Worm (Caenorhabditis elegans): ENCODE measurements around the gene smrc-1.
A peak's percentile ranks its signal among the peaks of the same experiment; 100 is the strongest.

The smrc-1 gene

ce11 chrIII:6344737-6345136, 46.0 kb upstream of the smrc-1 start:
- TF ChIP-seq daf-12 (tag; optimal IDR thresholded peaks at IDR 0.05) = no peak
- TF ChIP-seq tra-1 (GFP tag; IDR thresholded peaks at IDR 0.05) = no peak
- peak; percentile 73 for TF ChIP-seq hlh-11 (tag; optimal IDR thresholded peaks at IDR 0.05)
- no peak for TF ChIP-seq aly-2 (tag; optimal IDR thresholded peaks at IDR 0.05)
- peak; percentile 71 for TF ChIP-seq nhr-25 (tag; optimal IDR thresholded peaks at IDR 0.05; ENCODE audit: borderline replicate concordance, insufficient read depth)
- TF ChIP-seq F49E8.2 (tag; optimal IDR thresholded peaks at IDR 0.05; ENCODE audit: borderline replicate concordance) = peak; percentile 61
- peak; percentile 69 for TF ChIP-seq dmd-6 (GFP tag; IDR thresholded peaks at IDR 0.05)
- peak; percentile 71 for TF ChIP-seq lin-38 (GFP tag; IDR thresholded peaks at IDR 0.05)
- TF ChIP-seq Y48G9A.11 (GFP tag; IDR thresholded peaks at IDR 0.05) = 0 out of 2 replicates have a peak, but pooled peaks have one; percentile 37
- no peak for TF ChIP-seq ceh-82 (tag; optimal IDR thresholded peaks at IDR 0.05)
- peak; percentile 60 for TF ChIP-seq nhr-77 (tag; optimal IDR thresholded peaks at IDR 0.05)
- TF ChIP-seq hif-1 (tag; optimal IDR thresholded peaks at IDR 0.05) = peak in 1 of 2 experiments; percentile 57
- TF ChIP-seq jun-1 (tag; optimal IDR thresholded peaks at IDR 0.05) = peak; percentile 43
- peak; percentile 66 for TF ChIP-seq T26A8.4 (GFP tag; IDR thresholded peaks at IDR 0.05)
- 0 out of 2 replicates have a peak, but pooled peaks have one; percentile 33 for TF ChIP-seq nhr-42 (GFP tag; IDR thresholded peaks at IDR 0.05)
- no peak for TF ChIP-seq daf-8 (GFP tag; IDR thresholded peaks at IDR 0.05)
- TF ChIP-seq php-3 (GFP tag; IDR thresholded peaks at IDR 0.05) = no peak
- TF ChIP-seq duxl-1 (tag; optimal IDR thresholded peaks at IDR 0.05; ENCODE audit: poor library complexity) = no peak
- peak; percentile 25 for TF ChIP-seq ama-1 (optimal IDR thresholded peaks at IDR 0.05)
- 0 out of 2 replicates have a peak, but pooled peaks have one; percentile 51 for TF ChIP-seq lim-7 (GFP tag; IDR thresholded peaks at IDR 0.05)
- TF ChIP-seq fkh-10 (GFP tag; optimal IDR thresholded peaks at IDR 0.05) = peak; percentile 44
- TF ChIP-seq unc-130 (GFP tag; optimal IDR thresholded peaks at IDR 0.05) = peak; percentile 34
- TF ChIP-seq nhr-10 (tag; optimal IDR thresholded peaks at IDR 0.05) = peak; percentile 38
- peak; percentile 99 for TF ChIP-seq aha-1 (tag)
- 0 out of 2 replicates have a peak, but pooled peaks have one; percentile 39 for TF ChIP-seq arid-1 (GFP tag; conservative IDR thresholded peaks at IDR 0.05)
- peak in 1 of 2 experiments; percentile 78 for TF ChIP-seq mdl-1 (tag; optimal IDR thresholded peaks at IDR 0.05)
- no peak for TF ChIP-seq ctbp-1 (GFP tag; IDR thresholded peaks at IDR 0.05)
- peak; percentile 45; the same call in 1 of the 2 replicates for TF ChIP-seq egl-43 (GFP tag; IDR thresholded peaks at IDR 0.05)
- no peak for TF ChIP-seq Y5F2A.4 (GFP tag; optimal IDR thresholded peaks at IDR 0.05)
- peak; percentile 65; the same call in 1 of the 2 replicates for TF ChIP-seq pha-4 (GFP tag; IDR thresholded peaks at IDR 0.05)
- TF ChIP-seq pha-4 (tag; optimal IDR thresholded peaks at IDR 0.05) = peak; percentile 8
- peak; percentile 81 for TF ChIP-seq hmg-1.1 (GFP tag; IDR thresholded peaks at IDR 0.05)
- no peak for TF ChIP-seq nhr-76 (tag; optimal IDR thresholded peaks at IDR 0.05)
- peak; percentile 71 for TF ChIP-seq hlh-30 (tag; optimal IDR thresholded peaks at IDR 0.05; ENCODE audit: insufficient read depth)
- peak; percentile 6 for TF ChIP-seq nhr-48 (tag; optimal IDR thresholded peaks at IDR 0.05)
- peak; percentile 59 for TF ChIP-seq dve-1 (tag; optimal IDR thresholded peaks at IDR 0.05; ENCODE audit: insufficient read depth)
- TF ChIP-seq dpl-1 (GFP tag; optimal IDR thresholded peaks at IDR 0.05) = peak; percentile 75
- TF ChIP-seq nhr-28 (tag; optimal IDR thresholded peaks at IDR 0.05) = peak; percentile 50
- peak; percentile 45 for TF ChIP-seq nhr-6 (tag; optimal IDR thresholded peaks at IDR 0.05)
- TF ChIP-seq ZK546.5 (tag; optimal IDR thresholded peaks at IDR 0.05) = peak in 1 of 2 experiments; percentile 14
- TF ChIP-seq zfp-2 (tag; optimal IDR thresholded peaks at IDR 0.05) = no peak
- peak; percentile 93 to 98 for TF ChIP-seq lsy-2 (tag; optimal IDR thresholded peaks at IDR 0.05)
- TF ChIP-seq mes-2 (tag; optimal IDR thresholded peaks at IDR 0.05; ENCODE audit: poor library complexity, severe bottlenecking) = peak; percentile 87
- TF ChIP-seq mxl-3 (GFP tag; optimal IDR thresholded peaks at IDR 0.05) = peak; percentile 56
- peak; percentile 85 for TF ChIP-seq lin-13 (GFP tag; optimal IDR thresholded peaks at IDR 0.05)
- peak; percentile 55 for TF ChIP-seq T20F7.1 (GFP tag; optimal IDR thresholded peaks at IDR 0.05)
- no peak for TF ChIP-seq Y105C5A.15 (GFP tag; IDR thresholded peaks at IDR 0.05)
- TF ChIP-seq unc-62 (GFP tag; optimal IDR thresholded peaks at IDR 0.05 in 1 of 2) = peak in 1 of 2 experiments; percentile 38
- no peak for TF ChIP-seq unc-62 (tag; optimal IDR thresholded peaks at IDR 0.05)
- TF ChIP-seq mxl-2 (GFP tag; conservative IDR thresholded peaks at IDR 0.05) = no peak
